Fruit fly (Drosophila melanogaster): ENCODE data around the gene CG12520.

DNA sequence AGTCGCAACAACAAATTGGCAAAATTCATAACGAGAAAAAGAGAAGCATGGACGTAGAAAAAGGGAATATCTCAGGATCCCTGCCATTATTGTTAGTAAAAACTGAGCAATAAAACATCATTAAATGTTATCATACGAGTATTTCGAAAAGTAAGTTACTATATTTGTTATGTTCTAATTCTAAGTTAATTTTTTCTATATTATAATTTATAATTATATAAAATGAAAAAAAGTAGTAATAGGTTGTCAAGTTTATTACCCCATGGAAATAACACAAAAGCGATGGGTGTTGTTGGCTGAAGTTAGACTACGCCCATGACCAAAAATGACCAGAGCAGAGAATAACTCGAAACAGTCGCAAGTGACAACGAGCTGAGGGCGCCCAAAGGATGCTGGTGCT is 12.9 kb upstream of the CG12520 start:
- TF ChIP-seq psq (optimal IDR thresholded peaks at IDR 0.05) (no peak), usp (GFP tag; optimal IDR thresholded peaks at IDR 0.05) (no peak), Dll (optimal IDR thresholded peaks at IDR 0.05) (no peak)
